Fruit fly (Drosophila melanogaster) whole organism, embryonic: ENCODE results near the gene CG12081.

Experiments used
- Asciz ChIP-seq: fragments of 200-800 bp; sonication (Bioruptor generic); optimal IDR thresholded peaks from 2 replicates; lab custom pipeline; 2017; ENCODE audit warnings: missing biosample characterization, mild to moderate bottlenecking, missing genetic modification characterization, missing genetic modification reagents
- Bgb ChIP-seq: fragments of 200-800 bp; sonication (Bioruptor generic); IDR thresholded peaks from 2 replicates; pipeline ENCODE4 v1.3.6; 2022; ENCODE audit warnings: missing biosample characterization, missing genetic modification characterization; ENCODE audit not compliant: partially characterized antibody
- CG10274 ChIP-seq: fragments of 200-800 bp; sonication (Bioruptor generic); optimal IDR thresholded peaks from 3 replicates; lab custom pipeline; 2017; ENCODE audit warnings: missing biosample characterization, mild to moderate bottlenecking, missing genetic modification characterization
- CG10366 ChIP-seq: fragments of 200-800 bp; sonication (Bioruptor generic); IDR thresholded peaks from 2 replicates; pipeline ENCODE4 v1.3.6; 2022; ENCODE audit warnings: missing biosample characterization, missing genetic modification characterization
- CG11560 ChIP-seq: fragments of 200-800 bp; sonication (Bioruptor generic); IDR thresholded peaks from 3 replicates; pipeline ENCODE4 v1.3.6; 2022; ENCODE audit warnings: missing biosample characterization, missing genetic modification characterization
- CG12236 ChIP-seq: fragments of 200-800 bp; sonication (Bioruptor generic); optimal IDR thresholded peaks from 2 replicates; lab custom pipeline; 2016; ENCODE audit warnings: missing biosample characterization, missing genetic modification characterization
- CG15011 ChIP-seq: fragments of 200-800 bp; sonication (Bioruptor generic); optimal IDR thresholded peaks from 3 replicates; lab custom pipeline; 2018; ENCODE audit warnings: missing biosample characterization, mild to moderate bottlenecking, missing genetic modification characterization
- CG15479 ChIP-seq: fragments of 200-800 bp; sonication (Bioruptor generic); optimal IDR thresholded peaks from 3 replicates; lab custom pipeline; 2019; ENCODE audit warnings: missing biosample characterization, mild to moderate bottlenecking, missing genetic modification characterization, moderate library complexity
- CG1647 ChIP-seq: fragments of 200-800 bp; sonication (Bioruptor generic); optimal IDR thresholded peaks from 3 replicates; lab custom pipeline; 2016; ENCODE audit warnings: missing biosample characterization, missing genetic modification characterization
- CG16779 ChIP-seq: fragments of 200-800 bp; sonication (Bioruptor generic); IDR thresholded peaks from 2 replicates; pipeline ENCODE4 v1.3.6; 2022; ENCODE audit warnings: missing biosample characterization, missing genetic modification characterization
- CG18619 ChIP-seq: fragments of 200-800 bp; sonication (Bioruptor generic); optimal IDR thresholded peaks from 3 replicates; lab custom pipeline; 2017; ENCODE audit warnings: missing biosample characterization, mild to moderate bottlenecking, missing genetic modification characterization
- CG2678 ChIP-seq: fragments of 200-800 bp; sonication (Bioruptor generic); optimal IDR thresholded peaks from 3 replicates; lab custom pipeline; 2019; ENCODE audit warnings: missing biosample characterization, mild to moderate bottlenecking, missing genetic modification characterization, moderate library complexity
- CG3726 ChIP-seq: fragments of 200-800 bp; sonication (Bioruptor generic); IDR thresholded peaks from 3 replicates; pipeline ENCODE4, ENCODE4 v1.3.6; 2022; ENCODE audit warnings: missing biosample characterization, missing genetic modification characterization
- CG42726 ChIP-seq: fragments of 200-800 bp; sonication (Bioruptor generic); IDR thresholded peaks from 2 replicates; pipeline ENCODE4 v1.3.6; 2022; ENCODE audit warnings: missing biosample characterization, missing genetic modification characterization; ENCODE audit not compliant: partially characterized antibody
- CG4404 ChIP-seq: fragments of 200-800 bp; sonication (Bioruptor generic); IDR thresholded peaks from 2 replicates; pipeline ENCODE4 v1.3.6; 2022; ENCODE audit warnings: missing biosample characterization, missing genetic modification characterization
- CG4424 ChIP-seq: fragments of 200-800 bp; sonication (Bioruptor generic); optimal IDR thresholded peaks from 3 replicates; lab custom pipeline; 2016; ENCODE audit warnings: missing biosample characterization, missing genetic modification characterization
- CG4820 ChIP-seq: fragments of 200-800 bp; sonication (Bioruptor generic); optimal IDR thresholded peaks from 3 replicates; lab custom pipeline; 2016; ENCODE audit warnings: missing biosample characterization, missing genetic modification characterization
- CG6654 ChIP-seq: fragments of 200-800 bp; sonication (Bioruptor generic); optimal IDR thresholded peaks from 2 replicates; lab custom pipeline; 2017; ENCODE audit warnings: missing biosample characterization, mild to moderate bottlenecking, missing genetic modification characterization
- CG6791 ChIP-seq: fragments of 200-800 bp; sonication (Bioruptor generic); IDR thresholded peaks from 3 replicates; pipeline ENCODE4 v1.3.6; 2022; ENCODE audit warnings: missing biosample characterization, missing genetic modification characterization; ENCODE audit not compliant: partially characterized antibody
- Dbx ChIP-seq: fragments of 200-800 bp; sonication (Bioruptor generic); IDR thresholded peaks from 3 replicates; pipeline ENCODE4 v1.3.6; 2022; ENCODE audit warnings: missing biosample characterization, missing genetic modification characterization
- Doc3 ChIP-seq: fragments of 200-800 bp; sonication (Bioruptor generic); IDR thresholded peaks from 3 replicates; pipeline ENCODE4 v1.3.6; 2022; ENCODE audit warnings: missing biosample characterization, missing genetic modification characterization; ENCODE audit not compliant: partially characterized antibody
- Dref ChIP-seq: fragments of 200-800 bp; sonication (Bioruptor generic); IDR thresholded peaks from 2 replicates; pipeline ENCODE4 v1.3.6; 2022; ENCODE audit warnings: missing biosample characterization, missing genetic modification characterization
- Ets65A ChIP-seq: fragments of 200-800 bp; sonication (Bioruptor generic); peaks from one replicate; lab custom pipeline; 2016; ENCODE audit warnings: missing biosample characterization, missing genetic modification characterization
- HmgZ ChIP-seq: fragments of 200-800 bp; sonication (Bioruptor generic); optimal IDR thresholded peaks from 2 replicates; lab custom pipeline; 2018; ENCODE audit warnings: missing biosample characterization, mild to moderate bottlenecking, missing genetic modification characterization
- Hmx ChIP-seq: fragments of 200-800 bp; sonication (Bioruptor generic); optimal IDR thresholded peaks from 2 replicates; lab custom pipeline; 2016; ENCODE audit warnings: missing biosample characterization, missing genetic modification characterization
- MTF-1 ChIP-seq: fragments of 200-800 bp; sonication (Bioruptor generic); optimal IDR thresholded peaks from 2 replicates; lab custom pipeline; 2018; ENCODE audit warnings: missing biosample characterization, mild to moderate bottlenecking, missing genetic modification characterization, borderline replicate concordance
- Max ChIP-seq: fragments of 200-800 bp; sonication (Bioruptor generic); optimal IDR thresholded peaks from 2 replicates; lab custom pipeline; 2016; ENCODE audit warnings: missing biosample characterization, mild to moderate bottlenecking, missing genetic modification characterization
- Mes4 ChIP-seq: fragments of 200-800 bp; sonication (Bioruptor generic); optimal IDR thresholded peaks from 2 replicates; lab custom pipeline; 2016; ENCODE audit warnings: missing biosample characterization, missing genetic modification characterization
- Poxn ChIP-seq: fragments of 200-800 bp; sonication (Bioruptor generic); IDR thresholded peaks from 2 replicates; pipeline ENCODE4 v1.3.6; 2022; ENCODE audit warnings: missing biosample characterization, missing genetic modification characterization
- Sox100B ChIP-seq: fragments of 200-800 bp; sonication (Bioruptor generic); optimal IDR thresholded peaks from 3 replicates; lab custom pipeline; 2018; ENCODE audit warnings: missing biosample characterization, mild to moderate bottlenecking, missing genetic modification characterization
- Spps ChIP-seq: fragments of 200-800 bp; sonication (Bioruptor generic); optimal IDR thresholded peaks from 2 replicates; lab custom pipeline; 2018; ENCODE audit warnings: missing biosample characterization, mild to moderate bottlenecking, missing genetic modification characterization
- Stat92E ChIP-seq, 3 experiments: fragments of >200 bp in 2 of 3; fragments of 200-800 bp in 1 of 3; sonication (Bioruptor generic) in 1 of 3; optimal IDR thresholded peaks; 2 replicates each; lab custom pipeline; 2017 to 2019; ENCODE audit warnings: missing biosample characterization in 3 of 3, missing genetic modification characterization in 3 of 3, mild to moderate bottlenecking in 1 of 3, moderate library complexity in 1 of 3
- Taf1 ChIP-seq: fragments of 200-800 bp; sonication (Bioruptor generic); IDR thresholded peaks from 2 replicates; pipeline ENCODE4 v1.3.6; 2022; ENCODE audit warnings: missing biosample characterization, missing genetic modification characterization
- Xbp1 ChIP-seq: fragments of 200-800 bp; sonication (Bioruptor generic); optimal IDR thresholded peaks from 3 replicates; lab custom pipeline; 2016; ENCODE audit warnings: missing biosample characterization, mild to moderate bottlenecking, missing genetic modification characterization
- bigmax ChIP-seq: fragments of 200-800 bp; sonication (Bioruptor generic); optimal IDR thresholded peaks from 2 replicates; lab custom pipeline; 2018; ENCODE audit warnings: missing biosample characterization, mild to moderate bottlenecking, missing genetic modification characterization
- cad ChIP-seq: fragments of >200 bp; optimal IDR thresholded peaks from 2 replicates; lab custom pipeline; 2017; ENCODE audit warnings: missing biosample characterization, missing genetic modification characterization
- crp ChIP-seq, 2 experiments: fragments of 200-800 bp; sonication (Bioruptor generic); optimal IDR thresholded peaks; 2 replicates in 1 of 2; 3 replicates in 1 of 2; lab custom pipeline; 2017; ENCODE audit warnings: missing biosample characterization in 2 of 2, missing genetic modification characterization in 2 of 2, mild to moderate bottlenecking in 1 of 2, moderate library complexity in 1 of 2
- dan ChIP-seq: fragments of 200-800 bp; sonication (Bioruptor generic); IDR thresholded peaks from 2 replicates; pipeline ENCODE4 v1.3.6; 2022; ENCODE audit warnings: missing biosample characterization, missing genetic modification characterization
- esg ChIP-seq: fragments of 200-800 bp; sonication (Bioruptor generic); conservative IDR thresholded peaks from 2 replicates; pipeline ENCODE4 v1.3.6; 2022; ENCODE audit warnings: missing biosample characterization, missing genetic modification characterization
- ewg ChIP-seq: fragments of 200-800 bp; sonication (Bioruptor generic); optimal IDR thresholded peaks from 3 replicates; lab custom pipeline; 2017; ENCODE audit warnings: mild to moderate bottlenecking, missing biosample characterization, missing genetic modification reagents, missing genetic modification characterization
- exex ChIP-seq: fragments of 200-800 bp; sonication (Bioruptor generic); optimal IDR thresholded peaks from 4 replicates; lab custom pipeline; 2018; ENCODE audit warnings: missing biosample characterization, mild to moderate bottlenecking, missing genetic modification characterization, moderate library complexity
- jumu ChIP-seq: fragments of 200-800 bp; sonication (Bioruptor generic); optimal IDR thresholded peaks from 3 replicates; lab custom pipeline; 2016; ENCODE audit warnings: missing biosample characterization, missing genetic modification characterization
- lmd ChIP-seq: fragments of 200-800 bp; sonication (Bioruptor generic); IDR thresholded peaks from 2 replicates; pipeline ENCODE4 v1.3.6; 2022; ENCODE audit warnings: missing biosample characterization, missing genetic modification characterization
- luna ChIP-seq: fragments of 200-800 bp; sonication (Bioruptor generic); optimal IDR thresholded peaks from 2 replicates; lab custom pipeline; 2016; ENCODE audit warnings: missing biosample characterization, missing genetic modification characterization
- nmo ChIP-seq: fragments of 200-800 bp; sonication (Bioruptor generic); optimal IDR thresholded peaks from 2 replicates; lab custom pipeline; 2018; ENCODE audit warnings: missing biosample characterization, mild to moderate bottlenecking, missing genetic modification characterization, moderate library complexity
- pita ChIP-seq: fragments of 200-800 bp; sonication (Bioruptor generic); optimal IDR thresholded peaks from 2 replicates; lab custom pipeline; 2017; ENCODE audit warnings: missing biosample characterization, mild to moderate bottlenecking, missing genetic modification characterization
- rib ChIP-seq: fragments of 200-800 bp; sonication (Bioruptor generic); IDR thresholded peaks from 2 replicates; pipeline ENCODE4 v1.3.6; 2022; ENCODE audit warnings: missing biosample characterization, missing genetic modification characterization
- row ChIP-seq: fragments of 200-800 bp; sonication (Bioruptor generic); IDR thresholded peaks from 3 replicates; pipeline ENCODE4 v1.3.6; 2022; ENCODE audit warnings: missing biosample characterization, missing genetic modification characterization
- sens-2 ChIP-seq: fragments of 200-800 bp; sonication (Bioruptor generic); IDR thresholded peaks from 2 replicates; pipeline ENCODE4 v1.3.6; 2022; ENCODE audit warnings: missing biosample characterization, missing genetic modification characterization
- so ChIP-seq: fragments of 200-800 bp; sonication (Bioruptor generic); IDR thresholded peaks from 3 replicates; pipeline ENCODE4 v1.3.6; 2022; ENCODE audit warnings: missing biosample characterization, missing genetic modification characterization
- sr ChIP-seq: fragments of 200-800 bp; sonication (Bioruptor generic); IDR thresholded peaks from 3 replicates; pipeline ENCODE4 v1.3.6; 2022; ENCODE audit warnings: missing biosample characterization, missing genetic modification characterization
- yki ChIP-seq: fragments of >200 bp; optimal IDR thresholded peaks from 3 replicates; lab custom pipeline; 2018

CG12081 gene

DNA sequence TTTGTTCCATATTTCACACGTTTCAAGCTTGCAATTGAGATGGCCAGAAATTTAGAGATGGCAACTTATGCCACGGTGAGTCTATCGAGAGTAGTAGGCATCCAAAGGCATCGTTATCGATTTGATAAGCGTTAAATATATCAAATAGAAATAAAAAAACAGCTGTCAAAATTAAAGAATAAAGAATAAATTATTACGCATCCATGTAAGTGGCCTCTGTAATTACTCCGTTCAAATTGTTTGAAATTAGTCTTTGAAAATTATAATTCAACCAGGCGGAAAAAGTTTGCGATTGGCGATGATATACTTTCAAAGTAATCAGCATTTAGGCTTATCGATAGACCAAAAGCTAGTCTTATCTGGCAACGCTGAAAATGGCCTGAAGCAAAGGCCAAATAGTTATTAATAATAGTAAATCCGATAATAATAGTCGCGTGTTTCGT, 3.1 kb downstream of the CG12081 start, which contains the start of the genes CG12659 and Crag (continued):
- TF ChIP-seq CG12236 (GFP tag; lab: Kevin White, UChicago) (no peak), so (GFP tag; lab: Robert Waterston, UW) (no peak), CG10366 (GFP tag; lab: Robert Waterston, UW) (no peak), HmgZ (tag; lab: Kevin White, UChicago) (no peak), CG6654 (GFP tag; lab: Kevin White, UChicago) (no peak), Poxn (GFP tag; lab: Robert Waterston, UW) (no peak), jumu (GFP tag; lab: Kevin White, UChicago) (no peak), luna (GFP tag; lab: Kevin White, UChicago) (no peak), Xbp1 (GFP tag; lab: Kevin White, UChicago) (no peak), esg (GFP tag; lab: Robert Waterston, UW) (no peak), Mes4 (GFP tag; lab: Kevin White, UChicago) (no peak), Ets65A (GFP tag; lab: Kevin White, UChicago) (no peak), CG1647 (GFP tag; lab: Kevin White, UChicago) (no peak), Sox100B (GFP tag; lab: Kevin White, UChicago) (no peak), CG11560 (tag; lab: Robert Waterston, UW) (no peak), Hmx (GFP tag; lab: Kevin White, UChicago) (no peak), Spps (tag; lab: Kevin White, UChicago) (no peak), bigmax (GFP tag; lab: Kevin White, UChicago) (no peak), CG4404 (no peak), rib (GFP tag; lab: Robert Waterston, UW) (no peak), ewg (GFP tag; lab: Kevin White, UChicago) (no peak), sr (GFP tag; lab: Robert Waterston, UW) (no peak), lmd (GFP tag; lab: Robert Waterston, UW) (no peak), MTF-1 (GFP tag; lab: Kevin White, UChicago) (no peak), CG2678 (no peak), CG42726 (GFP tag; lab: Robert Waterston, UW) (no peak), CG15011 (GFP tag; lab: Kevin White, UChicago) (no peak), CG4820 (GFP tag; lab: Kevin White, UChicago) (no peak), CG16779 (GFP tag; lab: Robert Waterston, UW) (no peak), CG15479 (no peak), crp (GFP tag; optimal IDR thresholded peaks at IDR 0.05; lab: Kevin White, UChicago) (no peak), Doc3 (peak; percentile 50; the same call in 1 of the 3 replicates), Dref (GFP tag; lab: Robert Waterston, UW) (peak; percentile 63), row (peak; percentile 59), CG6791 (GFP tag; lab: Robert Waterston, UW) (no peak), yki (lab: Kevin White, UChicago) (no peak), exex (peak; percentile 14), Stat92E (GFP tag; optimal IDR thresholded peaks at IDR 0.05; lab: Kevin White, UChicago) (no peak), Taf1 (GFP tag; lab: Robert Waterston, UW) (no peak), pita (GFP tag; lab: Kevin White, UChicago) (no peak), CG4424 (GFP tag; lab: Kevin White, UChicago) (no peak), CG3726 (GFP tag; lab: Robert Waterston, UW) (no peak), CG10274 (no peak), Bgb (GFP tag; lab: Robert Waterston, UW) (peak; percentile 53; the same call in 1 of the 2 replicates), Max (GFP tag; lab: Kevin White, UChicago) (no peak), Asciz (GFP tag; lab: Kevin White, UChicago) (no peak), nmo (peak; percentile 28), Dbx (GFP tag; lab: Robert Waterston, UW) (no peak), sens-2 (GFP tag; lab: Robert Waterston, UW) (no peak), CG18619 (no peak), cad (GFP tag; lab: Kevin White, UChicago) (no peak), dan (GFP tag; lab: Robert Waterston, UW) (no peak)
